Fruit fly (Drosophila melanogaster) whole organism, wandering third instar larva: ENCODE results near the gene Fst.
A peak's percentile ranks its signal among the peaks of the same experiment; 100 is the strongest.

ENCODE experiments used
- Abd-B ChIP-seq: fragments of >200 bp; optimal IDR thresholded peaks from 2 replicates; lab custom pipeline; 2017; ENCODE audit warnings: missing biosample characterization, missing genetic modification characterization
- Dfd ChIP-seq: fragments of >200 bp; optimal IDR thresholded peaks from 2 replicates; lab custom pipeline; 2017; ENCODE audit warnings: missing biosample characterization, missing genetic modification characterization
- Hnf4 ChIP-seq: fragments of 200-800 bp; sonication (Bioruptor generic); optimal IDR thresholded peaks from 2 replicates; lab custom pipeline; 2016; ENCODE audit warnings: missing biosample characterization, mild to moderate bottlenecking, missing genetic modification characterization
- Myc ChIP-seq: fragments of >200 bp; optimal IDR thresholded peaks from 2 replicates; lab custom pipeline; 2017
- Rel ChIP-seq, 2 experiments: fragments of 200-800 bp; sonication (Bioruptor generic) in 1 of 2; optimal IDR thresholded peaks; 2 replicates in 1 of 2; 3 replicates in 1 of 2; lab custom pipeline; 2016 to 2019; ENCODE audit warnings: mild to moderate bottlenecking in 2 of 2, missing biosample characterization in 2 of 2, missing genetic modification characterization in 2 of 2, moderate library complexity in 1 of 2
- Sp1 ChIP-seq: fragments of 200-800 bp; sonication (Bioruptor generic); optimal IDR thresholded peaks from 3 replicates; lab custom pipeline; 2019; ENCODE audit warnings: missing biosample characterization, mild to moderate bottlenecking, missing genetic modification characterization, moderate library complexity
- usp ChIP-seq: fragments of >200 bp; optimal IDR thresholded peaks from 2 replicates; lab custom pipeline; 2017; ENCODE audit warnings: missing biosample characterization, missing genetic modification characterization

dm6 chr3R:9679746-9680145, 33.8 kb upstream of the Fst start, which contains the start of gene nmdyn-D7:
- TF ChIP-seq Myc (no peak), Hnf4 (GFP tag; lab: Kevin White, UChicago) (no peak), Dfd (GFP tag; lab: Kevin White, UChicago) (no peak), Sp1 (no peak), Rel (GFP tag; optimal IDR thresholded peaks at IDR 0.05; lab: Kevin White, UChicago) (no peak), Rel (tag; optimal IDR thresholded peaks at IDR 0.05; lab: Kevin White, UChicago) (peak; percentile 99), Abd-B (no peak), usp (GFP tag; lab: Kevin White, UChicago) (no peak)
